Worm (Caenorhabditis elegans) whole organism, young adult: ENCODE data around the gene F16F9.3.
"Not testable (repeated sequence)": the region's sequence is repeated elsewhere in the genome, so short reads cannot be mapped to it uniquely, and the experiment has no call there.

Experiments used
- madf-3 ChIP-seq: fragments of 200-800 bp; sonication (Bioruptor generic); IDR thresholded peaks from 2 replicates; pipeline ENCODE4 v1.3.6; 2022; ENCODE audit warnings: missing genetic modification reagents, missing genetic modification characterization, missing compliant biosample characterization
- snpc-4 ChIP-seq, 5 experiments: fragments of 150-350 bp in 1 of 5; sonication (generic microtip) in 4 of 5; optimal IDR thresholded peaks; 2 replicates each; lab custom pipeline; 2014 to 2018; ENCODE audit warnings: missing genetic modification characterization in 5 of 5, missing biosample characterization in 3 of 5, antibody characterized with exemption in 2 of 5, mild to moderate bottlenecking in 2 of 5, missing compliant biosample characterization in 2 of 5, missing genotype in 2 of 5, moderate library complexity in 2 of 5, missing genetic modification reagents in 1 of 5

ce11 chrX:8410754-8411153 lies 46.7 kb upstream of the F16F9.3 start, which contains the start of gene F08F1.9:
- not testable (repeated sequence) for TF ChIP-seq snpc-4 (GFP tag; optimal IDR thresholded peaks at IDR 0.05; lab: Kevin White, UChicago); snpc-4 (tag; optimal IDR thresholded peaks at IDR 0.05; lab: Kevin White, UChicago); madf-3 (GFP tag; lab: Robert Waterston, UW)
